Worm (Caenorhabditis elegans) whole organism, L4 larva: ENCODE results near the gene C06B3.6.

ENCODE experiments used
- F37D6.2 ChIP-seq: sonication (generic microtip); optimal IDR thresholded peaks from 2 replicates; lab custom pipeline; 2016; ENCODE audit warnings: mild to moderate bottlenecking, missing genetic modification characterization, missing compliant biosample characterization
- F44E2.7 ChIP-seq: fragments of 200-800 bp; sonication (Bioruptor generic); IDR thresholded peaks from 2 replicates; pipeline ENCODE4 v2.1.2; 2022; ENCODE audit warnings: missing genetic modification characterization, missing compliant biosample characterization
- R02D3.7 ChIP-seq: fragments of 150-350 bp; sonication (generic microtip); optimal IDR thresholded peaks from 3 replicates; lab custom pipeline; 2014; ENCODE audit warnings: missing biosample characterization, missing genetic modification characterization
- T20F7.1 ChIP-seq: fragments of 200-800 bp; sonication (Bioruptor generic); optimal IDR thresholded peaks from 2 replicates; lab custom pipeline; 2018; ENCODE audit warnings: mild to moderate bottlenecking, missing genetic modification characterization, missing compliant biosample characterization
- ZK337.2 ChIP-seq: fragments of 200-800 bp; sonication (Bioruptor generic); IDR thresholded peaks from 2 replicates; pipeline ENCODE4 v1.3.6; 2022; ENCODE audit warnings: missing genetic modification reagents, missing genetic modification characterization, missing compliant biosample characterization
- ZK546.5 ChIP-seq, 2 experiments: sonication (generic microtip); optimal IDR thresholded peaks; 2 replicates each; lab custom pipeline; 2017; ENCODE audit warnings: missing biosample characterization in 2 of 2, missing genetic modification characterization in 2 of 2
- aly-2 ChIP-seq: sonication (generic microtip); optimal IDR thresholded peaks from 2 replicates; lab custom pipeline; 2018; ENCODE audit warnings: missing biosample characterization, missing genetic modification characterization
- ama-1 ChIP-seq: fragments of 150-350 bp; optimal IDR thresholded peaks from 2 replicates; lab custom pipeline; 2014; ENCODE audit warnings: inconsistent platforms, mixed read lengths
- attf-4 ChIP-seq: sonication (generic microtip); optimal IDR thresholded peaks from 3 replicates; lab custom pipeline; 2017; ENCODE audit warnings: missing biosample characterization, missing genetic modification characterization
- ceh-62 ChIP-seq: sonication (generic microtip); optimal IDR thresholded peaks from 2 replicates; lab custom pipeline; 2017; ENCODE audit warnings: missing biosample characterization, missing genetic modification characterization
- ces-1 ChIP-seq: fragments of 150-350 bp; sonication (generic microtip); optimal IDR thresholded peaks from 4 replicates; lab custom pipeline; 2014; ENCODE audit warnings: missing biosample characterization, missing genetic modification reagents, missing genetic modification characterization
- ctbp-1 ChIP-seq: fragments of 200-800 bp; sonication (Bioruptor generic); IDR thresholded peaks from 2 replicates; pipeline ENCODE4 v1.3.6; 2022; ENCODE audit warnings: missing genetic modification reagents, missing genetic modification characterization, missing compliant biosample characterization
- daf-16 ChIP-seq, 3 experiments: sonication (generic microtip); optimal IDR thresholded peaks; 2 replicates each; lab custom pipeline; 2016 to 2017; ENCODE audit warnings: missing genetic modification characterization in 3 of 3, missing genetic modification reagents in 3 of 3, mild to moderate bottlenecking in 2 of 3, missing compliant biosample characterization in 2 of 3, missing biosample characterization in 1 of 3, moderate library complexity in 1 of 3
- daf-8 ChIP-seq: fragments of 200-800 bp; sonication (Bioruptor generic); IDR thresholded peaks from 2 replicates; pipeline ENCODE4 v1.3.6; 2022; ENCODE audit warnings: missing genetic modification characterization, missing compliant biosample characterization
- dmd-6 ChIP-seq: fragments of 200-800 bp; sonication (Bioruptor generic); IDR thresholded peaks from 2 replicates; pipeline ENCODE4 v1.3.6; 2022; ENCODE audit warnings: missing genetic modification reagents, missing genetic modification characterization, missing compliant biosample characterization
- fkh-10 ChIP-seq: fragments of 150-350 bp; optimal IDR thresholded peaks from 2 replicates; lab custom pipeline; 2014; ENCODE audit warnings: missing biosample characterization, missing genetic modification reagents, missing genetic modification characterization
- hlh-11 ChIP-seq: fragments of 200-800 bp; sonication (Bioruptor generic); optimal IDR thresholded peaks from 2 replicates; lab custom pipeline; 2018; ENCODE audit warnings: mild to moderate bottlenecking, missing genetic modification characterization, missing compliant biosample characterization
- hlh-30 ChIP-seq: sonication (generic microtip); optimal IDR thresholded peaks from 2 replicates; lab custom pipeline; 2017; ENCODE audit warnings: antibody characterized with exemption, mild to moderate bottlenecking, missing genetic modification characterization, missing compliant biosample characterization; ENCODE audit not compliant: insufficient read depth
- hmg-1.1 ChIP-seq: fragments of 200-800 bp; sonication (Bioruptor generic); IDR thresholded peaks from 2 replicates; pipeline ENCODE4 v1.3.6; 2022; ENCODE audit warnings: missing genetic modification reagents, missing genetic modification characterization, missing compliant biosample characterization
- jun-1 ChIP-seq: fragments of 150-350 bp; optimal IDR thresholded peaks from 2 replicates; lab custom pipeline; 2014; ENCODE audit warnings: missing biosample characterization, missing genetic modification reagents, missing genetic modification characterization
- lin-13 ChIP-seq: fragments of 150-350 bp; optimal IDR thresholded peaks from 2 replicates; lab custom pipeline; 2014; ENCODE audit warnings: missing biosample characterization, missing genetic modification reagents, missing genetic modification characterization
- lin-15B ChIP-seq: fragments of 150-350 bp; sonication (generic microtip); optimal IDR thresholded peaks from 3 replicates; lab custom pipeline; 2014; ENCODE audit warnings: missing biosample characterization, missing genetic modification characterization
- lin-29 ChIP-seq: fragments of 200-800 bp; sonication (Bioruptor generic); IDR thresholded peaks from 2 replicates; pipeline ENCODE4 v1.3.6; 2022; ENCODE audit warnings: missing genetic modification reagents, missing genetic modification characterization, missing compliant biosample characterization
- lir-3 ChIP-seq: sonication (generic microtip); optimal IDR thresholded peaks from 2 replicates; lab custom pipeline; 2016; ENCODE audit warnings: mild to moderate bottlenecking, missing genetic modification characterization, missing compliant biosample characterization
- lsy-2 ChIP-seq, 2 experiments: fragments of 150-350 bp in 1 of 2; sonication (generic microtip) in 1 of 2; optimal IDR thresholded peaks; 2 replicates each; lab custom pipeline; 2014 to 2017; ENCODE audit warnings: missing biosample characterization in 2 of 2, missing genetic modification characterization in 2 of 2
- madf-5 ChIP-seq, 2 experiments: fragments of 200-800 bp; sonication (Bioruptor generic); IDR thresholded peaks; 2 replicates each; pipeline ENCODE4 v1.3.6; 2022; ENCODE audit warnings: missing compliant biosample characterization in 2 of 2, missing genetic modification characterization in 2 of 2
- mes-2 ChIP-seq: sonication (generic microtip); optimal IDR thresholded peaks from 2 replicates; lab custom pipeline; 2016; ENCODE audit warnings: missing genotype, mild to moderate bottlenecking, missing genetic modification characterization, missing compliant biosample characterization; ENCODE audit not compliant: poor library complexity, severe bottlenecking
- mxl-2 ChIP-seq: fragments of 200-800 bp; sonication (Bioruptor generic); conservative IDR thresholded peaks from 2 replicates; pipeline ENCODE4 v1.3.6; 2022; ENCODE audit warnings: missing genetic modification reagents, missing genetic modification characterization, missing compliant biosample characterization
- nhr-48 ChIP-seq: sonication (generic microtip); optimal IDR thresholded peaks from 2 replicates; lab custom pipeline; 2016; ENCODE audit warnings: mild to moderate bottlenecking, missing genetic modification characterization, missing compliant biosample characterization
- nhr-6 ChIP-seq: fragments of 150-350 bp; optimal IDR thresholded peaks from 2 replicates; lab custom pipeline; 2014; ENCODE audit warnings: missing biosample characterization, missing genetic modification characterization
- nhr-77 ChIP-seq: fragments of 150-350 bp; optimal IDR thresholded peaks from 2 replicates; lab custom pipeline; 2014; ENCODE audit warnings: missing biosample characterization, missing genetic modification characterization
- pqm-1 ChIP-seq: sonication (generic microtip); optimal IDR thresholded peaks from 2 replicates; lab custom pipeline; 2017; ENCODE audit warnings: missing biosample characterization, missing genetic modification characterization
- set-16 ChIP-seq: fragments of 200-800 bp; sonication (Bioruptor generic); IDR thresholded peaks from 2 replicates; pipeline ENCODE4 v1.3.6; 2022; ENCODE audit warnings: missing genetic modification reagents, missing genetic modification characterization, missing compliant biosample characterization
- skn-1 ChIP-seq: fragments of 150-350 bp; optimal IDR thresholded peaks from 2 replicates; lab custom pipeline; 2014; ENCODE audit warnings: missing biosample characterization, missing genetic modification characterization
- snpc-1.2 ChIP-seq: fragments of 200-800 bp; sonication (Bioruptor generic); IDR thresholded peaks from 2 replicates; pipeline ENCODE4 v1.3.6; 2022; ENCODE audit warnings: missing genetic modification reagents, missing genetic modification characterization, missing compliant biosample characterization
- tag-97 ChIP-seq: fragments of 200-800 bp; sonication (Bioruptor generic); IDR thresholded peaks from 2 replicates; pipeline ENCODE4 v1.3.6; 2022; ENCODE audit warnings: missing genetic modification characterization, missing compliant biosample characterization
- tra-1 ChIP-seq: fragments of 200-800 bp; sonication (Bioruptor generic); IDR thresholded peaks from 2 replicates; pipeline ENCODE4 v1.3.6; 2022; ENCODE audit warnings: missing genetic modification reagents, missing genetic modification characterization, missing compliant biosample characterization
- unc-62 ChIP-seq, 3 experiments: fragments of 150-350 bp in 1 of 3; sonication (generic microtip); optimal IDR thresholded peaks in 2 of 3; peaks in 1 of 3; 1 replicate in 1 of 3; 2 replicates in 2 of 3; lab custom pipeline; 2014 to 2017; ENCODE audit warnings: missing biosample characterization in 3 of 3, missing genetic modification characterization in 3 of 3, missing genetic modification reagents in 3 of 3, missing genotype in 1 of 3
- zip-2 ChIP-seq: fragments of 150-350 bp; optimal IDR thresholded peaks from 2 replicates; lab custom pipeline; 2014; ENCODE audit warnings: missing biosample characterization, missing genetic modification characterization
- ztf-11 ChIP-seq: fragments of 150-350 bp; optimal IDR thresholded peaks from 2 replicates; lab custom pipeline; 2014; ENCODE audit warnings: missing biosample characterization, missing genetic modification characterization
- ztf-7 ChIP-seq: fragments of 150-350 bp; optimal IDR thresholded peaks from 2 replicates; lab custom pipeline; 2014; ENCODE audit warnings: missing biosample characterization, missing genetic modification characterization

The C06B3.6 gene

ce11 chrV:13878226-13878625 is 30.5 kb downstream of the C06B3.6 start (continued):
- TF ChIP-seq daf-16 (GFP tag; optimal IDR thresholded peaks at IDR 0.05; lab: Kevin White, UChicago) (no peak), daf-16 (tag; optimal IDR thresholded peaks at IDR 0.05; lab: Kevin White, UChicago) (peak; percentile 91), F44E2.7 (no peak), hlh-11 (tag; lab: Kevin White, UChicago) (peak; percentile 80), mes-2 (tag; lab: Kevin White, UChicago) (peak; percentile 24), pqm-1 (tag; lab: Kevin White, UChicago) (peak; percentile 61), nhr-77 (tag; lab: Kevin White, UChicago) (peak; percentile 65), skn-1 (tag; lab: Kevin White, UChicago) (no peak), fkh-10 (GFP tag; lab: Kevin White, UChicago) (no peak), ZK337.2 (GFP tag; lab: Robert Waterston, UW) (no peak), T20F7.1 (GFP tag; lab: Kevin White, UChicago) (no peak), R02D3.7 (tag; lab: Kevin White, UChicago) (no peak), daf-8 (GFP tag; lab: Robert Waterston, UW) (no peak), ces-1 (GFP tag; lab: Kevin White, UChicago) (no peak), dmd-6 (GFP tag; lab: Robert Waterston, UW) (peak; percentile 82), nhr-6 (peak; percentile 70), jun-1 (tag; lab: Kevin White, UChicago) (no peak)

DNA sequence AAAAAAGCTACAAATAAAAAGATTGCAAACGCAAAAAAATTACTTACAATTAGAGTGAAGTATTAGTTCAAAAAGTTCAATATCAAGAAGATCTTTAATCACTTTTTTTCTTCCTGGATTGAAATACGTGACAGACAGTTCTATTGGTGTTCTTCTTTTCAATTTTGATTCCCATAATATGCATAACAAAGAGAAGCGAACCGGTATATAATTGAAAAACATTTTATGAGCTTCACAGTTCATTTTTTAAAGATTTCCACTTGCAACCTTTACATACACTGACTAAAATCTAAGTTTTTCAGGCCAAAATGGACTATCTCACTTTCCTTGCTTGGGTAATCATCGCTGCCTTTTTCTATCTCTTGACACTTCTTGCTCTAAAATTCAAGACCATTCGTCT is 32.2 kb downstream of the C06B3.6 start, which contains the start of gene T22G5.1:
Gene T22G5.1, plus strand, starts transcription at position 301 of the 400 bp plus-strand sequence.
- TF ChIP-seq nhr-48 (tag; lab: Kevin White, UChicago) = no peak
- no peak for TF ChIP-seq snpc-1.2 (GFP tag; lab: Robert Waterston, UW)
- TF ChIP-seq ama-1 (lab: Kevin White, UChicago) = no peak
- no peak for TF ChIP-seq lin-29 (GFP tag; lab: Robert Waterston, UW)
- no peak for TF ChIP-seq ceh-62 (tag; lab: Kevin White, UChicago)
- TF ChIP-seq F37D6.2 (tag; lab: Kevin White, UChicago) = no peak
- no peak for TF ChIP-seq lin-15B (tag; lab: Kevin White, UChicago)
- no peak for TF ChIP-seq lin-13 (GFP tag; lab: Kevin White, UChicago)
- TF ChIP-seq zip-2 (tag; lab: Kevin White, UChicago) = no peak
- TF ChIP-seq ctbp-1 (GFP tag; lab: Robert Waterston, UW) = no peak
- TF ChIP-seq lsy-2 (tag; optimal IDR thresholded peaks at IDR 0.05; lab: Kevin White, UChicago) = no peak
- TF ChIP-seq aly-2 = no peak
- TF ChIP-seq madf-5 (GFP tag; IDR thresholded peaks at IDR 0.05; lab: Robert Waterston, UW) = no peak

ce11 chrV:13873323-13873722 is 35.4 kb downstream of the C06B3.6 start:
- TF ChIP-seq unc-62 (GFP tag; optimal IDR thresholded peaks at IDR 0.05 in 1 of 2; lab: Kevin White, UChicago) (peak in 1 of 2 experiments; percentile 94), unc-62 (tag; optimal IDR thresholded peaks at IDR 0.05; lab: Kevin White, UChicago) (no peak), lir-3 (no peak)
- TF ChIP-seq, all 104 proteins: peak for 1

DNA sequence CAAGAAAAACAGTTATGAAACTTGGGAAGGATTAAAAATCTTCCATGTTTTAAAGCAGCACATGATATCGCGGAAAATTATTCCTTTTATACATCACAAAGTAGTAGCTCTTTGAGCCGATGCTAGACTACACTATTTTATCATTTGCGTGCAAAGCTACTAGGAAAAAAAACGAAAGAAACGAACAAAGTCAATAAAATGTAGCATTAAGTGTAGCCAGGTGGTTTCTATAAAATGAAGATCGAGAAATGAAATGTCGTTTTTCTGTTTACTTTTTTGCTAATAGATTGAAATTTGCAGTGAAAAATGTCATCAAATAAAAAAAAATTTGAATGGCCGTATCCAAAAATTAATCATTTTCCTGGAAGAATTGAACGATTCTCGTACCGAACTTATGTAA is 35.9 kb downstream of the C06B3.6 start, which contains the start of gene cpt-5:
Gene cpt-5, plus strand, starts transcription at position 301 of the 400 bp plus-strand sequence.
- TF ChIP-seq zip-2 (tag; lab: Kevin White, UChicago) (no peak), unc-62 (GFP tag; optimal IDR thresholded peaks at IDR 0.05 in 1 of 2; lab: Kevin White, UChicago) (no peak), unc-62 (tag; optimal IDR thresholded peaks at IDR 0.05; lab: Kevin White, UChicago) (no peak), ZK546.5 (tag; optimal IDR thresholded peaks at IDR 0.05; lab: Kevin White, UChicago) (no peak), lsy-2 (tag; optimal IDR thresholded peaks at IDR 0.05; lab: Kevin White, UChicago) (no peak), mxl-2 (GFP tag; lab: Robert Waterston, UW) (no peak), hlh-30 (tag; lab: Kevin White, UChicago) (no peak), T20F7.1 (GFP tag; lab: Kevin White, UChicago) (no peak), ces-1 (GFP tag; lab: Kevin White, UChicago) (no peak), hmg-1.1 (no peak), attf-4 (tag; lab: Kevin White, UChicago) (no peak), ctbp-1 (GFP tag; lab: Robert Waterston, UW) (no peak), lir-3 (no peak), tra-1 (GFP tag; lab: Robert Waterston, UW) (no peak), tag-97 (no peak), daf-16 (GFP tag; optimal IDR thresholded peaks at IDR 0.05; lab: Kevin White, UChicago) (no peak), daf-16 (tag; optimal IDR thresholded peaks at IDR 0.05; lab: Kevin White, UChicago) (no peak), set-16 (GFP tag; lab: Robert Waterston, UW) (no peak), ztf-7 (tag; lab: Kevin White, UChicago) (no peak), ztf-11 (no peak), nhr-77 (tag; lab: Kevin White, UChicago) (no peak)
- TF ChIP-seq, all 104 proteins: peak for 0
